Worm (Caenorhabditis elegans): ENCODE measurements around the gene hmit-1.3.

The hmit-1.3 gene

ce11 chrIII:3505051-3505548, 14.3 kb downstream of the hmit-1.3 start, which contains the start of gene lias-1 (continued):
- TF ChIP-seq duxl-1 (tag; optimal IDR thresholded peaks at IDR 0.05; ENCODE audit: poor library complexity) = peak; percentile 21
- TF ChIP-seq lim-7 (GFP tag; IDR thresholded peaks at IDR 0.05) = no peak
- peak in 1 of 2 experiments; percentile 72 for TF ChIP-seq mdl-1 (tag; optimal IDR thresholded peaks at IDR 0.05)
- TF ChIP-seq nhr-6 (tag; optimal IDR thresholded peaks at IDR 0.05) = peak; percentile 73
- peak; percentile 68 for TF ChIP-seq nhr-28 (tag; optimal IDR thresholded peaks at IDR 0.05)
- peak; percentile 84 for TF ChIP-seq nhr-77 (tag; optimal IDR thresholded peaks at IDR 0.05)
- no peak for TF ChIP-seq D1046.2 (GFP tag; IDR thresholded peaks at IDR 0.05)
- TF ChIP-seq nhr-42 (GFP tag; IDR thresholded peaks at IDR 0.05) = no peak
- no peak for TF ChIP-seq ceh-82 (tag; optimal IDR thresholded peaks at IDR 0.05)
- peak; percentile 66 for TF ChIP-seq hmg-1.1 (GFP tag; IDR thresholded peaks at IDR 0.05)
- no peak for TF ChIP-seq R02D3.7 (tag; optimal IDR thresholded peaks at IDR 0.05)
- TF ChIP-seq attf-4 (tag; optimal IDR thresholded peaks at IDR 0.05) = no peak
- TF ChIP-seq mep-1 (tag; optimal IDR thresholded peaks at IDR 0.05) = peak; percentile 90
- TF ChIP-seq nhr-48 (tag; optimal IDR thresholded peaks at IDR 0.05) = no peak
- TF ChIP-seq tra-1 (GFP tag; IDR thresholded peaks at IDR 0.05) = no peak
- no peak for TF ChIP-seq Y105C5A.15 (GFP tag; IDR thresholded peaks at IDR 0.05)
- TF ChIP-seq zfp-2 (tag; optimal IDR thresholded peaks at IDR 0.05) = peak; percentile 27
- peak; percentile 76 for TF ChIP-seq T20F7.1 (GFP tag; optimal IDR thresholded peaks at IDR 0.05)
- no peak for TF ChIP-seq set-16 (GFP tag; IDR thresholded peaks at IDR 0.05)
- peak; percentile 55 for TF ChIP-seq nhr-25 (tag; optimal IDR thresholded peaks at IDR 0.05; ENCODE audit: borderline replicate concordance, insufficient read depth)
- no peak for TF ChIP-seq ztf-11 (tag; optimal IDR thresholded peaks at IDR 0.05)
- TF ChIP-seq ZK546.5 (tag; optimal IDR thresholded peaks at IDR 0.05) = peak in 1 of 2 experiments; percentile 32
- TF ChIP-seq dmd-6 (GFP tag; IDR thresholded peaks at IDR 0.05) = peak; percentile 24; the same call in 1 of the 2 replicates
- no peak for TF ChIP-seq aha-1 (tag)

- TF ChIP-seq mdt-29 (GFP tag; IDR thresholded peaks at IDR 0.05) (no peak), Y48G9A.11 (GFP tag; IDR thresholded peaks at IDR 0.05) (peak; percentile 30; the same call in 1 of the 2 replicates), duxl-1 (tag; optimal IDR thresholded peaks at IDR 0.05; ENCODE audit: poor library complexity) (no peak), aha-1 (tag) (peak; percentile 90), nhr-41 (GFP tag; IDR thresholded peaks at IDR 0.05) (no peak), nhr-6 (tag; optimal IDR thresholded peaks at IDR 0.05) (no peak), Y105C5A.15 (GFP tag; IDR thresholded peaks at IDR 0.05) (no peak), mxl-2 (GFP tag; conservative IDR thresholded peaks at IDR 0.05) (no peak), fos-1 (tag; optimal IDR thresholded peaks at IDR 0.05) (no peak), F26F4.8 (GFP tag; conservative IDR thresholded peaks at IDR 0.05) (no peak), egl-43 (GFP tag; IDR thresholded peaks at IDR 0.05) (no peak)
Measured at ce11 chrIII:3504239-3504638, 15.2 kb downstream of the hmit-1.3 start.

- TF ChIP-seq ctbp-1 (GFP tag; IDR thresholded peaks at IDR 0.05) (peak; percentile 63; the same call in 1 of the 2 replicates), vab-7 (GFP tag; IDR thresholded peaks at IDR 0.05) (peak; percentile 22; the same call in 1 of the 2 replicates), zfp-2 (tag; optimal IDR thresholded peaks at IDR 0.05) (no peak), ama-1 (optimal IDR thresholded peaks at IDR 0.05) (no peak), set-16 (GFP tag; IDR thresholded peaks at IDR 0.05) (peak; percentile 29; the same call in 1 of the 2 replicates), lin-13 (GFP tag; optimal IDR thresholded peaks at IDR 0.05) (peak; percentile 27), jun-1 (tag; optimal IDR thresholded peaks at IDR 0.05) (no peak), nhr-10 (tag; optimal IDR thresholded peaks at IDR 0.05) (no peak), madf-5 (GFP tag; IDR thresholded peaks at IDR 0.05) (0 out of 4 replicates have a peak, but pooled peaks of 1 of the 2 experiments have one; percentile 23), snpc-1.2 (GFP tag; IDR thresholded peaks at IDR 0.05) (peak; percentile 61; the same call in 1 of the 2 replicates), ZK337.2 (GFP tag; IDR thresholded peaks at IDR 0.05) (0 out of 2 replicates have a peak, but pooled peaks have one; percentile 4), nhr-11 (tag; optimal IDR thresholded peaks at IDR 0.05) (no peak), php-3 (GFP tag; IDR thresholded peaks at IDR 0.05) (peak; percentile 28; the same call in 1 of the 2 replicates)
Measured at ce11 chrIII:3503286-3503685, 16.1 kb downstream of the hmit-1.3 start, which contains the start of gene rpl-16. TSS of gene rpl-16 (minus strand) at chrIII:3503604.

All from whole organism, L4 larva.